Worm (Caenorhabditis elegans): Measurements from ENCODE around the gene pfas-1.

The pfas-1 gene

ce11 chrIII:4626148-4626922 is 16.8 kb downstream of the pfas-1 start:
- TF ChIP-seq dmd-6 (GFP tag; IDR thresholded peaks at IDR 0.05) (no peak), jun-1 (tag; optimal IDR thresholded peaks at IDR 0.05) (no peak), mes-2 (tag; optimal IDR thresholded peaks at IDR 0.05; ENCODE audit: poor library complexity, severe bottlenecking) (no peak), ceh-32 (tag; optimal IDR thresholded peaks at IDR 0.05; ENCODE audit: poor library complexity) (no peak), unc-62 (GFP tag; optimal IDR thresholded peaks at IDR 0.05 in 1 of 2) (peak in 1 of 2 experiments; percentile 89), unc-62 (tag; optimal IDR thresholded peaks at IDR 0.05) (no peak), daf-16 (GFP tag; optimal IDR thresholded peaks at IDR 0.05) (no peak), daf-16 (tag; optimal IDR thresholded peaks at IDR 0.05) (no peak), nhr-28 (tag; optimal IDR thresholded peaks at IDR 0.05) (no peak), madf-9 (GFP tag; conservative IDR thresholded peaks at IDR 0.05) (no peak), fkh-10 (GFP tag; optimal IDR thresholded peaks at IDR 0.05) (peak; percentile 91)

DNA sequence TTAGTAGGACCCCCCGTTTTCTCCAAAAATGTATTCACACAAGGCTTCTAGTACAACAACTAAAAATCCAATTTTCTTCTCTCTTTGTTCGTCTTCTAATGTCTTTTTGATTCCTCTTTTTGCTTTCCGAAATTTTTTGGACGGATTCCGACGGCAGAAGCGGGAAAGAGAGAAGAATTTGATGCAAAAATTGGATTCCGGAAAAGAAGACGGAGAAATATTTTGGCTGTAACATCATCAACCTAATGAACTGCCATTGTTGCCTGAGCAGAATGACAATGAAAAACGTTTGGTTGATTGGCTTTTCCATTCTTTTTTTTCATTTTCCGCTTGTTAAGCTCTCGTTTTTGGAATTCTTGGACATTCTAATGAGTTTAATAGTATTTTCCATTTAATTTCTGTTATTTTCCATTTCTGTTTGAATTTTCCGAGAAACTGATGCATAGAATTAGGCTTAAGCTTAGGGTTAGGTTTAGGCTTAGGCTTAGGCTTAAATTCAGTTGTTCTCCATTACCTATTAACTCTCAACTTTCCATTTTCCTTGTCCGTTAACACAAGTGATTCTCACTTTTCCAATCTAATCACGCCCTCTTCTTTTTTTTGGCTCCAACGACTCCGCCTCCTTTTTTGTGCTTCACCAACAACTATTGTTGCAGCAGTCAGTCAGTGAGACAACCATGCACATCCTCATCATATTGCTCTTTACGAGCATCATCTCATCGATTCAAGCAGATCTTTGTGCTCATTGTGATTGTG is 20.6 kb downstream of the pfas-1 start, which contains the start of gene lron-5:
Gene lron-5, plus strand, starts transcription at position 655 of the 756 bp plus-strand sequence.
- peak; percentile 78 for TF ChIP-seq fkh-10 (GFP tag; optimal IDR thresholded peaks at IDR 0.05)
- peak; percentile 46 for TF ChIP-seq aha-1 (tag)
- no peak for TF ChIP-seq T20F7.1 (GFP tag; optimal IDR thresholded peaks at IDR 0.05)
- no peak for TF ChIP-seq skn-1 (tag; optimal IDR thresholded peaks at IDR 0.05)
- TF ChIP-seq unc-62 (GFP tag; optimal IDR thresholded peaks at IDR 0.05 in 1 of 2), result peak in 1 of 2 experiments; percentile 91
- no peak for TF ChIP-seq unc-62 (tag; optimal IDR thresholded peaks at IDR 0.05)
- peak; percentile 28 for TF ChIP-seq ces-1 (GFP tag; optimal IDR thresholded peaks at IDR 0.05)

DNA sequence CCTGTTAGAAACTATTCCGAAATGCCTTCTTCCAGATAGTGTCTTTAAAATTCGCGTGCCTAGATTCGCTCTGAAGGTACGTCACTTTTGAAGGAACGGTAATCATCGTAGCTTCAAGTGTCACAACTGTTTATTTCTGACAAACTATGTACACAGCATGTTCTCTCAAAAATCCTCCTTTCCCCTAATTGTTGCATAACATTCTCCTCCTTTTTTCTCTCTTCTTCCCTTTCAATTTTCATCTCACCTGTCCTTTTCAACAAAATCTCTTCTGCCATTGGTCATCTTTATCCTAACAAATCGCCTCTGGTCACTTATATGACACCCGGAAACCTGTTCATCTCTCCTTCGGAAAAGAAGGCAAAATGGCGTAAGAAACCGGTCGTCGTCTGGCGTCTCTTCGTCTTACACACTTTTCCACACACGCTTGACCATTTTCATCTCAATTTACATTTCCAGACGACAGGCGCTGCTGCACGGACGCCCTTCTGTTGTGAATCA is 27.0 kb downstream of the pfas-1 start, which contains the start of gene lips-3:
Gene lips-3, plus strand, starts transcription at position 458 of the 501 bp plus-strand sequence.
- TF ChIP-seq lin-15B (tag; optimal IDR thresholded peaks at IDR 0.05) (no peak), unc-62 (GFP tag; optimal IDR thresholded peaks at IDR 0.05 in 1 of 2) (peak in 1 of 2 experiments; percentile 97), unc-62 (tag; optimal IDR thresholded peaks at IDR 0.05) (no peak), hlh-11 (tag; optimal IDR thresholded peaks at IDR 0.05) (peak; percentile 26)

DNA sequence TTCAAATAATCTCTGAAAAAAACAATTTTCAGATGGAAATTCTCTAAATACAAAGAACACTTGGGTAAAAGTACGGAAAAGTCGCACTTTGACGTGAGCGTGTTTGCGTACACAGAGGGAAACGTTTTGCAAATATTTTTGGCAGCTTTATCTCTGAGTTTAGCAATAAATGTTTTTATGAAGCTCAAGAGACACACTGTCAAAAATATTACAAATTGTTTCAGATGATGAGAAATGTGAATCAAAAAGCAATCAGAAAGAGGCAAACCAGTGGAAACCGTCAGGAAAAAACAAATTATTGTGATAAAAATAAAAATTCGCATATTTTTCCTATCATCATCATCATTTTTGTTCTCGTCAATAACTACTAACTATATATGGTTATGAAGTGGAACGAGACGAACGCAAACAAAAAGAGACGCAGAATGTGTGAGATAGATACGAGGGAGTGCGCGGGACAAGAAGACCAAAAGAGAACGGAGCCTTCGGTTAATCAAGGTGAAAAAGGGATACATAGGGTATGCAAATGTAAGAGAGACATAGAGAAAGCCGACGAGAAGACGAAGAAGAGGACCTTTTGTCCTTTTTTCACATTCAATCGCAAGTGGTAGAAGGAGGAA is 30.7 kb downstream of the pfas-1 start, which contains the start of gene sel-2:
Gene sel-2, minus strand, starts transcription at position 51 of the 620 bp plus-strand sequence.
- no peak for TF ChIP-seq T20F7.1 (GFP tag; optimal IDR thresholded peaks at IDR 0.05)
- peak; percentile 78 for TF ChIP-seq fkh-10 (GFP tag; optimal IDR thresholded peaks at IDR 0.05)
- no peak for TF ChIP-seq aha-1 (tag)
- no peak for TF ChIP-seq spr-3 (GFP tag; optimal IDR thresholded peaks at IDR 0.05)
- peak in 1 of 2 experiments; percentile 34 for TF ChIP-seq unc-62 (GFP tag; optimal IDR thresholded peaks at IDR 0.05 in 1 of 2)
- TF ChIP-seq unc-62 (tag; optimal IDR thresholded peaks at IDR 0.05), result no peak
- TF ChIP-seq hlh-30 (tag; optimal IDR thresholded peaks at IDR 0.05; ENCODE audit: insufficient read depth), result peak; percentile 11
- peak in 1 of 2 experiments; percentile 34 for TF ChIP-seq lsy-2 (tag; optimal IDR thresholded peaks at IDR 0.05)
- no peak for TF ChIP-seq egl-43 (GFP tag; IDR thresholded peaks at IDR 0.05)
- peak; percentile 34 for TF ChIP-seq nhr-28 (tag; optimal IDR thresholded peaks at IDR 0.05)
- no peak for TF ChIP-seq daf-16 (GFP tag; optimal IDR thresholded peaks at IDR 0.05)
- TF ChIP-seq daf-16 (tag; optimal IDR thresholded peaks at IDR 0.05), result peak; percentile 60
- TF ChIP-seq lin-15B (tag; optimal IDR thresholded peaks at IDR 0.05), result no peak
- TF ChIP-seq mep-1 (tag; optimal IDR thresholded peaks at IDR 0.05), result peak; percentile 25
- TF ChIP-seq rbr-2 (tag; optimal IDR thresholded peaks at IDR 0.05), result peak; percentile 31
- TF ChIP-seq mes-2 (tag; optimal IDR thresholded peaks at IDR 0.05; ENCODE audit: poor library complexity, severe bottlenecking), result peak; percentile 8

ce11 chrIII:4603837-4604236 is 39.3 kb downstream of the pfas-1 start:
- TF ChIP-seq nhr-48 (tag; optimal IDR thresholded peaks at IDR 0.05), result no peak
- no peak for TF ChIP-seq T26A8.4 (GFP tag; IDR thresholded peaks at IDR 0.05)
- no peak for TF ChIP-seq skn-1 (tag; optimal IDR thresholded peaks at IDR 0.05)
- no peak for TF ChIP-seq F49E8.2 (tag; optimal IDR thresholded peaks at IDR 0.05; ENCODE audit: borderline replicate concordance)
- TF ChIP-seq tag-97 (GFP tag; IDR thresholded peaks at IDR 0.05), result no peak
- TF ChIP-seq fkh-10 (GFP tag; optimal IDR thresholded peaks at IDR 0.05), result no peak
- TF ChIP-seq lsy-2 (tag; optimal IDR thresholded peaks at IDR 0.05), result no peak
- no peak for TF ChIP-seq madf-9 (GFP tag; conservative IDR thresholded peaks at IDR 0.05)

All from whole organism, L4 larva.